Worm (Caenorhabditis elegans) whole organism, late embryonic: ENCODE measurements around the gene spas-1.
A peak's percentile ranks its signal among the peaks of the same experiment; 100 is the strongest.

Experiments used
- F13H6.1 ChIP-seq: sonication (generic microtip); optimal IDR thresholded peaks from 2 replicates; lab custom pipeline; 2016; ENCODE audit warnings: missing genetic modification characterization, missing compliant biosample characterization
- K09A11.1 ChIP-seq: sonication (generic microtip); optimal IDR thresholded peaks from 2 replicates; lab custom pipeline; 2017; ENCODE audit warnings: antibody characterized with exemption, mild to moderate bottlenecking, missing genetic modification characterization, missing compliant biosample characterization; ENCODE audit not compliant: insufficient read depth
- T23F11.4 ChIP-seq: fragments of 200-800 bp; sonication (Bioruptor generic); optimal IDR thresholded peaks from 2 replicates; lab custom pipeline; 2018; ENCODE audit warnings: mild to moderate bottlenecking, missing genetic modification characterization, missing compliant biosample characterization
- ahr-1 ChIP-seq: sonication (generic microtip); optimal IDR thresholded peaks from 2 replicates; lab custom pipeline; 2016; ENCODE audit warnings: missing genetic modification characterization, missing compliant biosample characterization
- ceh-18 ChIP-seq: sonication (generic microtip); optimal IDR thresholded peaks from 2 replicates; lab custom pipeline; 2016; ENCODE audit warnings: missing genetic modification characterization, missing compliant biosample characterization
- ceh-19 ChIP-seq: fragments of 200-800 bp; sonication (Bioruptor generic); optimal IDR thresholded peaks from 2 replicates; lab custom pipeline; 2018; ENCODE audit warnings: mild to moderate bottlenecking, missing genetic modification characterization, missing compliant biosample characterization
- ceh-2 ChIP-seq: sonication (generic microtip); optimal IDR thresholded peaks from 2 replicates; lab custom pipeline; 2016; ENCODE audit warnings: missing genotype, missing genetic modification characterization, missing compliant biosample characterization
- ceh-24 ChIP-seq: sonication (generic microtip); optimal IDR thresholded peaks from 2 replicates; lab custom pipeline; 2016; ENCODE audit warnings: mild to moderate bottlenecking, missing genetic modification characterization, missing compliant biosample characterization
- ceh-30 ChIP-seq: fragments of 150-350 bp; optimal IDR thresholded peaks from 2 replicates; lab custom pipeline; 2014; ENCODE audit warnings: missing biosample characterization, missing genetic modification characterization
- ceh-45 ChIP-seq: fragments of 200-800 bp; sonication (Bioruptor generic); IDR thresholded peaks from 2 replicates; pipeline ENCODE4 v1.3.6; 2022; ENCODE audit warnings: missing genetic modification reagents, missing genetic modification characterization, missing compliant biosample characterization
- ceh-48 ChIP-seq: sonication (generic microtip); optimal IDR thresholded peaks from 2 replicates; lab custom pipeline; 2016; ENCODE audit warnings: missing genetic modification characterization, inconsistent platforms, missing compliant biosample characterization
- ceh-6 ChIP-seq: fragments of 200-800 bp; sonication (Bioruptor generic); optimal IDR thresholded peaks from 2 replicates; lab custom pipeline; 2018; ENCODE audit warnings: mild to moderate bottlenecking, missing genetic modification characterization, missing compliant biosample characterization
- ceh-9 ChIP-seq: sonication (generic microtip); optimal IDR thresholded peaks from 2 replicates; lab custom pipeline; 2016; ENCODE audit warnings: mild to moderate bottlenecking, missing genetic modification characterization, inconsistent platforms, missing compliant biosample characterization
- che-1 ChIP-seq: sonication (generic microtip); optimal IDR thresholded peaks from 2 replicates; lab custom pipeline; 2016; ENCODE audit warnings: mild to moderate bottlenecking, missing genetic modification characterization, missing compliant biosample characterization
- dmd-4 ChIP-seq: sonication (generic microtip); optimal IDR thresholded peaks from 2 replicates; lab custom pipeline; 2016; ENCODE audit warnings: borderline replicate concordance, missing genetic modification characterization, missing compliant biosample characterization
- dve-1 ChIP-seq: sonication (generic microtip); optimal IDR thresholded peaks from 2 replicates; lab custom pipeline; 2017; ENCODE audit warnings: antibody characterized with exemption, mild to moderate bottlenecking, missing genetic modification characterization, missing compliant biosample characterization
- fax-1 ChIP-seq: sonication (generic microtip); optimal IDR thresholded peaks from 2 replicates; lab custom pipeline; 2016; ENCODE audit warnings: missing genotype, missing genetic modification characterization, missing compliant biosample characterization
- fkh-10 ChIP-seq: fragments of 150-350 bp; optimal IDR thresholded peaks from 2 replicates; lab custom pipeline; 2014; ENCODE audit warnings: missing biosample characterization, missing genetic modification reagents, missing genetic modification characterization
- hlh-30 ChIP-seq: sonication (generic microtip); optimal IDR thresholded peaks from 2 replicates; lab custom pipeline; 2017; ENCODE audit warnings: antibody characterized with exemption, missing genetic modification characterization, missing compliant biosample characterization; ENCODE audit not compliant: insufficient read depth
- hlh-6 ChIP-seq: sonication (generic microtip); optimal IDR thresholded peaks from 2 replicates; lab custom pipeline; 2016; ENCODE audit warnings: missing genotype, missing genetic modification characterization, missing compliant biosample characterization
- lim-6 ChIP-seq: sonication (generic microtip); optimal IDR thresholded peaks from 2 replicates; lab custom pipeline; 2016; ENCODE audit warnings: missing genetic modification characterization, missing compliant biosample characterization
- lin-11 ChIP-seq: fragments of 200-800 bp; sonication (Bioruptor generic); optimal IDR thresholded peaks from 2 replicates; lab custom pipeline; 2018; ENCODE audit warnings: mild to moderate bottlenecking, missing genetic modification characterization, missing compliant biosample characterization
- mec-3 ChIP-seq: sonication (generic microtip); optimal IDR thresholded peaks from 2 replicates; lab custom pipeline; 2016; ENCODE audit warnings: borderline replicate concordance, missing genetic modification characterization, missing compliant biosample characterization
- nfya-1 ChIP-seq: sonication (generic microtip); optimal IDR thresholded peaks from 2 replicates; lab custom pipeline; 2017; ENCODE audit warnings: missing genetic modification characterization, mild to moderate bottlenecking, missing compliant biosample characterization, antibody characterized with exemption, moderate library complexity
- nhr-11 ChIP-seq: fragments of 150-350 bp; optimal IDR thresholded peaks from 2 replicates; lab custom pipeline; 2014; ENCODE audit warnings: missing biosample characterization, missing genetic modification characterization
- npax-4 ChIP-seq: sonication (generic microtip); optimal IDR thresholded peaks from 2 replicates; lab custom pipeline; 2016; ENCODE audit warnings: missing genetic modification characterization, missing compliant biosample characterization
- pax-1 ChIP-seq: fragments of 150-350 bp; optimal IDR thresholded peaks from 2 replicates; lab custom pipeline; 2014; ENCODE audit warnings: missing biosample characterization, missing genetic modification characterization
- pha-2 ChIP-seq: sonication (generic microtip); optimal IDR thresholded peaks from 2 replicates; lab custom pipeline; 2017; ENCODE audit warnings: mild to moderate bottlenecking, missing genetic modification characterization, missing compliant biosample characterization
- pha-4 ChIP-seq: fragments of 150-350 bp; optimal IDR thresholded peaks from 2 replicates; lab custom pipeline; 2018; ENCODE audit warnings: missing biosample characterization, missing genetic modification reagents, missing genetic modification characterization
- pqm-1 ChIP-seq: sonication (generic microtip); optimal IDR thresholded peaks from 2 replicates; lab custom pipeline; 2016; ENCODE audit warnings: missing genetic modification characterization, missing compliant biosample characterization
- pros-1 ChIP-seq: fragments of 150-350 bp; optimal IDR thresholded peaks from 2 replicates; lab custom pipeline; 2014; ENCODE audit warnings: missing biosample characterization, missing genetic modification reagents, missing genetic modification characterization
- ref-2 ChIP-seq: sonication (generic microtip); optimal IDR thresholded peaks from 2 replicates; lab custom pipeline; 2016; ENCODE audit warnings: missing genetic modification characterization, missing compliant biosample characterization
- rnt-1 ChIP-seq: sonication (generic microtip); optimal IDR thresholded peaks from 2 replicates; lab custom pipeline; 2016; ENCODE audit warnings: missing genetic modification characterization, missing compliant biosample characterization
- sdc-2 ChIP-seq: sonication (generic microtip); optimal IDR thresholded peaks from 2 replicates; lab custom pipeline; 2016; ENCODE audit warnings: missing genotype, missing genetic modification characterization, missing compliant biosample characterization
- tbx-2 ChIP-seq: sonication (generic microtip); optimal IDR thresholded peaks from 2 replicates; lab custom pipeline; 2016; ENCODE audit warnings: missing genetic modification characterization, missing compliant biosample characterization
- unc-3 ChIP-seq, 2 experiments: fragments of 200-800 bp in 1 of 2; sonication (Bioruptor generic) in 1 of 2; sonication (generic microtip) in 1 of 2; conservative IDR thresholded peaks in 1 of 2; optimal IDR thresholded peaks in 1 of 2; 2 replicates each; pipeline versions ENCODE4 v1.3.6 to Lab custom; 2016 to 2022; ENCODE audit warnings: missing compliant biosample characterization in 2 of 2, missing genetic modification characterization in 2 of 2, missing genetic modification reagents in 1 of 2
- unc-42 ChIP-seq: sonication (generic microtip); optimal IDR thresholded peaks from 2 replicates; lab custom pipeline; 2016; ENCODE audit warnings: missing genotype, missing genetic modification characterization, missing compliant biosample characterization

spas-1 gene

ce11 chrV:9175218-9175837 is at the start of gene spas-1 (continued):
- TF ChIP-seq K09A11.1 (tag; lab: Kevin White, UChicago) (peak; percentile 34), mec-3 (no peak), npax-4 (tag; lab: Kevin White, UChicago) (peak; percentile 10), rnt-1 (peak; percentile 41), fkh-10 (GFP tag; lab: Kevin White, UChicago) (no peak), tbx-2 (tag; lab: Kevin White, UChicago) (peak; percentile 75), pros-1 (tag; lab: Kevin White, UChicago) (no peak), ceh-24 (tag; lab: Kevin White, UChicago) (no peak), pha-4 (tag; lab: Kevin White, UChicago) (no peak), ceh-19 (peak; percentile 53), ceh-6 (peak; percentile 7), ceh-18 (tag; lab: Kevin White, UChicago) (peak; percentile 55), ahr-1 (tag; lab: Kevin White, UChicago) (no peak), hlh-6 (tag; lab: Kevin White, UChicago) (no peak), lim-6 (no peak), ceh-45 (GFP tag; lab: Robert Waterston, UW) (no peak), ceh-30 (tag; lab: Kevin White, UChicago) (peak; percentile 39)

- no peak for TF ChIP-seq K09A11.1 (tag; lab: Kevin White, UChicago)
- TF ChIP-seq nfya-1, result no peak
- TF ChIP-seq pqm-1, result no peak
- no peak for TF ChIP-seq nhr-11 (tag; lab: Kevin White, UChicago)
- no peak for TF ChIP-seq ceh-19
- no peak for TF ChIP-seq lin-11 (tag; lab: Kevin White, UChicago)
- no peak for TF ChIP-seq pax-1 (tag; lab: Kevin White, UChicago)
- TF ChIP-seq T23F11.4 (GFP tag; lab: Kevin White, UChicago), result no peak
- TF ChIP-seq unc-3 (GFP tag; conservative IDR thresholded peaks at IDR 0.05; lab: Robert Waterston, UW), result no peak
- TF ChIP-seq unc-3 (tag; optimal IDR thresholded peaks at IDR 0.05; lab: Kevin White, UChicago), result no peak
- no peak for TF ChIP-seq npax-4 (tag; lab: Kevin White, UChicago)
- no peak for TF ChIP-seq unc-42 (tag; lab: Kevin White, UChicago)
- no peak for TF ChIP-seq pha-2 (tag; lab: Kevin White, UChicago)
- no peak for TF ChIP-seq dmd-4 (tag; lab: Kevin White, UChicago)
- TF ChIP-seq sdc-2, result no peak
- no peak for TF ChIP-seq dve-1
- TF ChIP-seq ceh-2, result no peak
- no peak for TF ChIP-seq fax-1 (tag; lab: Kevin White, UChicago)
- TF ChIP-seq che-1 (tag; lab: Kevin White, UChicago), result no peak
- no peak for TF ChIP-seq ceh-48 (tag; lab: Kevin White, UChicago)
- no peak for TF ChIP-seq ref-2 (tag; lab: Kevin White, UChicago)
Observed at ce11 chrV:9126316-9126715, 49.3 kb upstream of the spas-1 start, which contains the start of gene F21C10.4. Gene F21C10.4, plus strand, starts transcription at chrV:9126616.

ce11 chrV:9127773-9128172 is 47.8 kb upstream of the spas-1 start, which contains the start of gene F21C10.3:
Gene F21C10.3, plus strand, starts transcription at chrV:9128073.
- TF ChIP-seq ceh-9 (tag; lab: Kevin White, UChicago) (no peak), ceh-30 (tag; lab: Kevin White, UChicago) (no peak), F13H6.1 (tag; lab: Kevin White, UChicago) (no peak)

DNA sequence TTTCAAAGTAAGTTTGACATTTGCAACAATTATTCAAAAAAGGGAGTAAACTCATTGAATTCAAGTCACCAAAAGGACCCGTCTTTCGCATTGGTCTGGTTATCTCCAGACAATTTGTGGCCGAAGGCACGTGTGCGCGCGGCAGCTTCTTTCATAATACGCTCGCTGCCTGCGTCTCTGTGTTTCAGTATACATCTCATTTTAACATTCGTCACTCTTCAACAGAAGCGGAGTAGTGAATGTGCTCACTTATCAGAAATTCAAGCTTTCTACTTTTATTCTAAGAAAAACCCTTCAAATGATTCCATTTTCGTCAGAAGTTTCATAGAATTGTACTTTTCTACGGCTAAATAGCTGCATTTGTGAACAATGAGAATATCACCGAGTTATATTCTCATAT is 47.0 kb upstream of the spas-1 start:
- TF ChIP-seq hlh-30 (tag; lab: Kevin White, UChicago) (peak; percentile 27), T23F11.4 (GFP tag; lab: Kevin White, UChicago) (no peak), unc-42 (tag; lab: Kevin White, UChicago) (peak; percentile 40)
- TF ChIP-seq, all 69 proteins: peak for 2
